Fruit fly (Drosophila melanogaster) whole organism, pupa: ENCODE data around the gene CG18131.

Experiments
- CG10348 ChIP-seq: fragments of 200-800 bp; sonication (Bioruptor generic); IDR thresholded peaks from 2 replicates; pipeline ENCODE4 v1.3.6; 2022; ENCODE audit warnings: missing biosample characterization, missing genetic modification characterization
- CG12605 ChIP-seq: fragments of 200-800 bp; sonication (Bioruptor generic); IDR thresholded peaks from 2 replicates; pipeline ENCODE4 v1.3.6; 2022; ENCODE audit warnings: missing biosample characterization, missing genetic modification characterization
- CG13204 ChIP-seq: fragments of 200-800 bp; sonication (Bioruptor generic); optimal IDR thresholded peaks from 2 replicates; lab custom pipeline; 2018; ENCODE audit warnings: missing biosample characterization, mild to moderate bottlenecking, missing genetic modification characterization, moderate library complexity
- CG14655 ChIP-seq: fragments of 200-800 bp; sonication (Bioruptor generic); optimal IDR thresholded peaks from 3 replicates; lab custom pipeline; 2017; ENCODE audit warnings: mild to moderate bottlenecking, missing biosample characterization, missing genetic modification reagents, missing genetic modification characterization
- CG15710 ChIP-seq: fragments of 200-800 bp; sonication (Bioruptor generic); optimal IDR thresholded peaks from 2 replicates; lab custom pipeline; 2018; ENCODE audit warnings: missing biosample characterization, mild to moderate bottlenecking, missing genetic modification characterization, moderate library complexity
- CG17806 ChIP-seq: fragments of 200-800 bp; sonication (Bioruptor generic); optimal IDR thresholded peaks from 2 replicates; lab custom pipeline; 2018; ENCODE audit warnings: missing biosample characterization, mild to moderate bottlenecking, missing genetic modification characterization, moderate library complexity
- CG32121 ChIP-seq: fragments of 200-800 bp; sonication (Bioruptor generic); IDR thresholded peaks from 2 replicates; pipeline ENCODE4 v1.3.6; 2022; ENCODE audit warnings: missing biosample characterization, missing genetic modification characterization
- CG34367 ChIP-seq: fragments of 200-800 bp; sonication (Bioruptor generic); optimal IDR thresholded peaks from 2 replicates; lab custom pipeline; 2018; ENCODE audit warnings: missing biosample characterization, mild to moderate bottlenecking, missing genetic modification characterization
- CG4496 ChIP-seq: fragments of 200-800 bp; sonication (Bioruptor generic); IDR thresholded peaks from 3 replicates; pipeline ENCODE4 v1.3.6; 2022; ENCODE audit warnings: missing biosample characterization, missing genetic modification characterization
- CG8159 ChIP-seq: fragments of 200-800 bp; sonication (Bioruptor generic); optimal IDR thresholded peaks from 3 replicates; lab custom pipeline; 2018; ENCODE audit warnings: missing biosample characterization, mild to moderate bottlenecking, missing genetic modification characterization, moderate library complexity
- CG8301 ChIP-seq: fragments of 200-800 bp; sonication (Bioruptor generic); optimal IDR thresholded peaks from 2 replicates; lab custom pipeline; 2018; ENCODE audit warnings: missing biosample characterization, mild to moderate bottlenecking, missing genetic modification characterization
- CG9948 ChIP-seq: fragments of 200-800 bp; sonication (Bioruptor generic); optimal IDR thresholded peaks from 2 replicates; lab custom pipeline; 2018; ENCODE audit warnings: missing biosample characterization, mild to moderate bottlenecking, missing genetic modification characterization, moderate library complexity
- D1 ChIP-seq: fragments of 200-800 bp; sonication (Bioruptor generic); optimal IDR thresholded peaks from 2 replicates; lab custom pipeline; 2018; ENCODE audit warnings: missing biosample characterization, mild to moderate bottlenecking, missing genetic modification characterization, moderate library complexity
- EcR ChIP-seq: fragments of 200-800 bp; sonication (Bioruptor generic); optimal IDR thresholded peaks from 3 replicates; lab custom pipeline; 2019; ENCODE audit warnings: missing biosample characterization, missing genetic modification characterization, mild to moderate bottlenecking, moderate library complexity, missing genetic modification reagents
- Ets98B ChIP-seq: fragments of 200-800 bp; sonication (Bioruptor generic); IDR thresholded peaks from 2 replicates; pipeline ENCODE4 v1.3.6; 2022; ENCODE audit warnings: missing biosample characterization, missing genetic modification characterization
- Pif1A ChIP-seq: fragments of 200-800 bp; sonication (Bioruptor generic); optimal IDR thresholded peaks from 3 replicates; lab custom pipeline; 2016; ENCODE audit warnings: missing biosample characterization, missing genetic modification characterization
- Pif1B ChIP-seq: fragments of 200-800 bp; sonication (Bioruptor generic); optimal IDR thresholded peaks from 3 replicates; lab custom pipeline; 2016; ENCODE audit warnings: missing biosample characterization, missing genetic modification characterization
- Snoo ChIP-seq: fragments of 200-800 bp; sonication (Bioruptor generic); optimal IDR thresholded peaks from 3 replicates; lab custom pipeline; 2017; ENCODE audit warnings: missing biosample characterization, mild to moderate bottlenecking, missing genetic modification characterization, inconsistent platforms
- fd96Ca ChIP-seq: fragments of 200-800 bp; sonication (Bioruptor generic); IDR thresholded peaks from 3 replicates; pipeline ENCODE4 v1.3.6; 2022; ENCODE audit warnings: missing biosample characterization, missing genetic modification characterization
- gl ChIP-seq: fragments of 200-800 bp; sonication (Bioruptor generic); optimal IDR thresholded peaks from 2 replicates; lab custom pipeline; 2018; ENCODE audit warnings: missing biosample characterization, mild to moderate bottlenecking, missing genetic modification characterization
- rn ChIP-seq: fragments of 200-800 bp; sonication (Bioruptor generic); IDR thresholded peaks from 2 replicates; pipeline ENCODE4 v1.3.6; 2022; ENCODE audit warnings: missing biosample characterization, missing genetic modification characterization

CG18131 gene

dm6 chr2L:1456305-1456704 is 44.1 kb downstream of the CG18131 start:
- TF ChIP-seq CG14655 (GFP tag; lab: Kevin White, UChicago) (peak; percentile 76), Snoo (tag; lab: Kevin White, UChicago) (peak; percentile 0), EcR (GFP tag; lab: Kevin White, UChicago) (no peak), CG32121 (GFP tag; lab: Robert Waterston, UW) (peak; percentile 46), gl (peak; percentile 47), Pif1A (GFP tag; lab: Kevin White, UChicago) (peak; percentile 50), CG8301 (tag; lab: Kevin White, UChicago) (peak; percentile 75), Pif1B (peak; percentile 29), CG13204 (GFP tag; lab: Kevin White, UChicago) (no peak), CG9948 (peak; percentile 82), CG17806 (tag; lab: Kevin White, UChicago) (peak; percentile 84), CG34367 (tag; lab: Kevin White, UChicago) (peak; percentile 57), D1 (tag; lab: Kevin White, UChicago) (no peak), CG12605 (GFP tag; lab: Robert Waterston, UW) (peak; percentile 62), rn (no peak), CG8159 (tag; lab: Kevin White, UChicago) (peak; percentile 78), CG15710 (peak; percentile 71), CG10348 (no peak), CG4496 (GFP tag; lab: Robert Waterston, UW) (peak; percentile 29; the same call in 1 of the 3 replicates), Ets98B (GFP tag; lab: Robert Waterston, UW) (no peak; the same call in 1 of the 2 replicates)

DNA sequence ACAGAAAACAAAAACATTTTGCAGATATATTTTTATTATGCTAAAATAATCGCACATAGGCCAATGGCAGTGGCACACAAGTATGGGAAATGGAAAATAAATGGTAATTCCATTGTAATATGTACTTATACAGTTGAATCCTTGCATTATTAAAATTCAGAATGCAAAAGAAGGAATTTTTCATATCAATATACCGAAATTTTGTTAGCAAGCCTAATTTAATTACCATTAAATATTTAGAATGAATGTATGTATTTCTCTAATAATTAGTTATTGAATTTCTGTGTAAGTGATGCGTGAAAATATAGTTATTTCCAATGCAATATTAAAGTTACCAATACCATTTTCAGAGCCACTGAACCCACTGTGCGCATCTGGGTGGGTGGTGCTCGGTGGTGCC is 44.9 kb downstream of the CG18131 start:
- TF ChIP-seq EcR (GFP tag; lab: Kevin White, UChicago) = no peak
- TF ChIP-seq CG34367 (tag; lab: Kevin White, UChicago) = peak; percentile 4
- no peak for TF ChIP-seq fd96Ca
- peak; percentile 35 for TF ChIP-seq CG15710
- TF ChIP-seq CG12605 (GFP tag; lab: Robert Waterston, UW) = no peak
- peak; percentile 60 for TF ChIP-seq CG14655 (GFP tag; lab: Kevin White, UChicago)
- TF ChIP-seq CG17806 (tag; lab: Kevin White, UChicago) = peak; percentile 62
- TF ChIP-seq CG32121 (GFP tag; lab: Robert Waterston, UW) = no peak
- TF ChIP-seq D1 (tag; lab: Kevin White, UChicago) = no peak
- TF ChIP-seq CG8159 (tag; lab: Kevin White, UChicago) = peak; percentile 70
- TF ChIP-seq CG9948 = peak; percentile 68
- TF ChIP-seq CG8301 (tag; lab: Kevin White, UChicago) = peak; percentile 53

DNA sequence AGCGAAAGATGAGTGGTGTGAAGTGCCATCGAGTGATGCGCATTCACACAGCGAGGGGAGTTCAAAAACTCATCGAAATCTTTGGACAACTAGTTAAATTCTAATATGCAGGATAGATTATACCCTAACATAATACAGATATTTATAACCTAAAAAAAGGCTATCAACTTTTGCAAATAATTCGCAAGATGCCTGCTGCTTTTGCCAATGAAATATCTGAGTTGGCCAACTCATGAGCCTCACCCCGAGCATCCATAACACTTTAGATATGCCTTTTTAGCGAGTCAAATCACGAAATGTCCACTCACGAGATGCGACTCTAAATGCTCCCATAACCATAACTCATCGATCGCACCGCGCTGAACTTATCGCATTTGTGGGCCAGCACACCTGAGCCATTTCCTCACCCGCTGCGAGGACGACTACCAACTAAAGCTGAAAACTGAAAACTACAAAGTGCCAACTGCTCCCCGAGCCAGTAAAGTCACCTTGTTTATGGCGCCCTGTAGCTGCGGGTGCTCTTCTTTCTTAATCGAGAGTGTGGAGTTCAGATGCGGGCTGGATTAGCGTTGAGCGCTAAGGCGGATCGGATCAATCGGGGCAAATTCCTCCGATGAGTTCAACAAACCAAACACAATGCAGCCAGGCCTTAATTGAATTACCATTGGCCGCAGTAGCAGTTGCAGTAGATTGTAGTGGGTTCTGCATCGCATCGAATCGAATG is 50.5 kb downstream of the CG18131 start:
- no peak for TF ChIP-seq CG17806 (tag; lab: Kevin White, UChicago)
- no peak for TF ChIP-seq CG8301 (tag; lab: Kevin White, UChicago)
- TF ChIP-seq Pif1B = no peak
- no peak for TF ChIP-seq Pif1A (GFP tag; lab: Kevin White, UChicago)
- TF ChIP-seq CG4496 (GFP tag; lab: Robert Waterston, UW) = no peak
- no peak for TF ChIP-seq rn
- TF ChIP-seq CG32121 (GFP tag; lab: Robert Waterston, UW) = no peak
- peak; percentile 16 for TF ChIP-seq EcR (GFP tag; lab: Kevin White, UChicago)
- TF ChIP-seq fd96Ca = no peak
- TF ChIP-seq, all 21 proteins: peak for 1
